Worm (Caenorhabditis elegans): ENCODE results near the gene Y32F6A.5.

DNA sequence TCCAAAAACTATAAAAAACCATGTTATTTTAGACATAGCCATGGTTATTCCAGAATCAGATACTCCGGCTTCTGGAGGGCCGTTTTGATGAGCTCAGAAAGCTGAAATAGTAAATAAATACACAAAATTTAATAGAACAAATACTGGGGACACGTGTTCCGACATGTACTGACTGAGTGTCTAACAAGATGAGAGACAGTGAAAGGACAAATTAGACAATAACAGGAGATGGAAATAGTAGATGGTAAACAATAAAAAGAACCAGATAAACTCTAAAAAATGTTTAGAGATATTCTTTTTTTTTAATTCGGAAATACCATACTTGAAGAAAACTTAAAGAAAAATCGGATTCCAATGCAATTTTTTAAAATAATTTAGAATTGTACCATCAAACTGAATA, 31.2 kb upstream of the Y32F6A.5 start, which contains the start of gene Y32F6B.1:
- TF ChIP-seq hmg-4 (GFP tag; optimal IDR thresholded peaks at IDR 0.05): no peak
- TF ChIP-seq tra-4 (tag; optimal IDR thresholded peaks at IDR 0.05): no peak

Measured in whole organism, early embryonic.